Worm (Caenorhabditis elegans) whole organism, L3 larva: ENCODE measurements around the gene C02F12.8.

ENCODE experiments used
- R02D3.7 ChIP-seq: fragments of 150-350 bp; optimal IDR thresholded peaks from 2 replicates; lab custom pipeline; 2014; ENCODE audit warnings: missing biosample characterization, missing genetic modification characterization
- ZK546.5 ChIP-seq: sonication (generic microtip); optimal IDR thresholded peaks from 2 replicates; lab custom pipeline; 2017; ENCODE audit warnings: missing biosample characterization, missing genetic modification characterization
- aly-2 ChIP-seq: fragments of 150-350 bp; optimal IDR thresholded peaks from 2 replicates; lab custom pipeline; 2014; ENCODE audit warnings: missing biosample characterization, missing genetic modification characterization
- ama-1 ChIP-seq: fragments of 150-350 bp; optimal IDR thresholded peaks from 2 replicates; lab custom pipeline; 2018
- ceh-16 ChIP-seq: sonication (generic microtip); optimal IDR thresholded peaks from 2 replicates; lab custom pipeline; 2017; ENCODE audit warnings: missing biosample characterization, missing genetic modification characterization
- ceh-82 ChIP-seq: fragments of 150-350 bp; optimal IDR thresholded peaks from 2 replicates; lab custom pipeline; 2014; ENCODE audit warnings: missing biosample characterization, missing genetic modification characterization
- daf-12 ChIP-seq: fragments of 150-350 bp; optimal IDR thresholded peaks from 2 replicates; lab custom pipeline; 2014; ENCODE audit warnings: missing biosample characterization, missing genetic modification reagents, missing genetic modification characterization
- egl-27 ChIP-seq: sonication (generic microtip); optimal IDR thresholded peaks from 4 replicates; lab custom pipeline; 2017; ENCODE audit warnings: missing biosample characterization, missing genetic modification reagents, missing genetic modification characterization
- egl-5 ChIP-seq: fragments of 150-350 bp; optimal IDR thresholded peaks from 2 replicates; lab custom pipeline; 2017; ENCODE audit warnings: missing biosample characterization, missing genetic modification reagents, missing genetic modification characterization, inconsistent platforms
- elt-2 ChIP-seq: sonication (generic microtip); optimal IDR thresholded peaks from 2 replicates; lab custom pipeline; 2016; ENCODE audit warnings: missing genetic modification reagents, mild to moderate bottlenecking, missing genetic modification characterization, missing compliant biosample characterization
- elt-3 ChIP-seq, 3 experiments: fragments of 150-350 bp in 1 of 3; sonication (generic microtip) in 2 of 3; optimal IDR thresholded peaks; 2 replicates in 2 of 3; 4 replicates in 1 of 3; lab custom pipeline; 2014 to 2017; ENCODE audit warnings: missing biosample characterization in 3 of 3, missing genetic modification characterization in 3 of 3
- fkh-10 ChIP-seq: sonication (generic microtip); optimal IDR thresholded peaks from 2 replicates; lab custom pipeline; 2017; ENCODE audit warnings: missing biosample characterization, missing genetic modification reagents, missing genetic modification characterization
- fkh-2 ChIP-seq: fragments of 150-350 bp; optimal IDR thresholded peaks from 2 replicates; lab custom pipeline; 2014; ENCODE audit warnings: missing biosample characterization, missing genetic modification reagents, missing genetic modification characterization
- fos-1 ChIP-seq: fragments of 150-350 bp; optimal IDR thresholded peaks from 2 replicates; lab custom pipeline; 2014; ENCODE audit warnings: missing biosample characterization, missing genetic modification characterization
- hmg-11 ChIP-seq: sonication (generic microtip); optimal IDR thresholded peaks from 2 replicates; lab custom pipeline; 2016; ENCODE audit warnings: missing genetic modification characterization, missing compliant biosample characterization
- jun-1 ChIP-seq: fragments of 150-350 bp; optimal IDR thresholded peaks from 2 replicates; lab custom pipeline; 2014; ENCODE audit warnings: missing biosample characterization, missing genetic modification reagents, missing genetic modification characterization
- lin-39 ChIP-seq: fragments of 150-350 bp; optimal IDR thresholded peaks from 2 replicates; lab custom pipeline; 2018; ENCODE audit warnings: missing biosample characterization, missing genetic modification reagents, missing genetic modification characterization
- lsy-12 ChIP-seq: sonication (generic microtip); optimal IDR thresholded peaks from 2 replicates; lab custom pipeline; 2016; ENCODE audit warnings: mild to moderate bottlenecking, missing genetic modification characterization, missing compliant biosample characterization
- nfya-1 ChIP-seq: sonication (generic microtip); optimal IDR thresholded peaks from 2 replicates; lab custom pipeline; 2017; ENCODE audit warnings: missing genetic modification characterization, mild to moderate bottlenecking, missing compliant biosample characterization, antibody characterized with exemption, moderate library complexity; ENCODE audit not compliant: insufficient read depth
- nhr-12 ChIP-seq: fragments of 150-350 bp; optimal IDR thresholded peaks from 2 replicates; lab custom pipeline; 2014; ENCODE audit warnings: missing biosample characterization, missing genetic modification characterization
- nhr-23 ChIP-seq: fragments of 150-350 bp; optimal IDR thresholded peaks from 2 replicates; lab custom pipeline; 2014; ENCODE audit warnings: missing biosample characterization, missing genetic modification reagents, missing genetic modification characterization
- nhr-237 ChIP-seq: fragments of 150-350 bp; optimal IDR thresholded peaks from 2 replicates; lab custom pipeline; 2014; ENCODE audit warnings: missing biosample characterization, missing genetic modification characterization
- nhr-25 ChIP-seq: sonication (generic microtip); optimal IDR thresholded peaks from 2 replicates; lab custom pipeline; 2017; ENCODE audit warnings: missing biosample characterization, missing genetic modification characterization
- nhr-43 ChIP-seq: sonication (generic microtip); optimal IDR thresholded peaks from 2 replicates; lab custom pipeline; 2016; ENCODE audit warnings: mild to moderate bottlenecking, missing genetic modification characterization, missing compliant biosample characterization; ENCODE audit not compliant: poor library complexity, severe bottlenecking
- nhr-67 ChIP-seq: fragments of 150-350 bp; optimal IDR thresholded peaks from 2 replicates; lab custom pipeline; 2014; ENCODE audit warnings: missing biosample characterization, missing genetic modification characterization
- nhr-76 ChIP-seq: fragments of 150-350 bp; sonication (generic microtip); optimal IDR thresholded peaks from 5 replicates; lab custom pipeline; 2014; ENCODE audit warnings: missing biosample characterization, missing genetic modification characterization
- pha-4 ChIP-seq: fragments of 150-350 bp; optimal IDR thresholded peaks from 2 replicates; lab custom pipeline; 2014; ENCODE audit warnings: missing biosample characterization, missing genetic modification reagents, missing genetic modification characterization
- pqm-1 ChIP-seq: fragments of 150-350 bp; optimal IDR thresholded peaks from 2 replicates; lab custom pipeline; 2017; ENCODE audit warnings: missing biosample characterization, missing genetic modification characterization, inconsistent platforms
- sea-2 ChIP-seq: fragments of 150-350 bp; sonication (generic microtip); optimal IDR thresholded peaks from 4 replicates; lab custom pipeline; 2014; ENCODE audit warnings: missing biosample characterization, missing genetic modification reagents, missing genetic modification characterization
- skn-1 ChIP-seq: fragments of 150-350 bp; optimal IDR thresholded peaks from 2 replicates; lab custom pipeline; 2014; ENCODE audit warnings: missing biosample characterization, missing genetic modification characterization
- snpc-4 ChIP-seq: fragments of 150-350 bp; optimal IDR thresholded peaks from 2 replicates; lab custom pipeline; 2014; ENCODE audit warnings: missing biosample characterization, missing genetic modification characterization
- tbx-2 ChIP-seq: sonication (generic microtip); optimal IDR thresholded peaks from 2 replicates; lab custom pipeline; 2016; ENCODE audit warnings: mild to moderate bottlenecking, missing genetic modification characterization, missing compliant biosample characterization
- unc-39 ChIP-seq: sonication (generic microtip); optimal IDR thresholded peaks from 4 replicates; lab custom pipeline; 2017; ENCODE audit warnings: missing biosample characterization, missing genetic modification characterization
- unc-62 ChIP-seq: fragments of 150-350 bp; sonication (generic microtip); optimal IDR thresholded peaks from 4 replicates; lab custom pipeline; 2014; ENCODE audit warnings: missing biosample characterization, missing genetic modification reagents, missing genetic modification characterization
- ztf-11 ChIP-seq: fragments of 150-350 bp; optimal IDR thresholded peaks from 2 replicates; lab custom pipeline; 2014; ENCODE audit warnings: missing biosample characterization, missing genetic modification characterization
- ztf-4 ChIP-seq: fragments of 150-350 bp; optimal IDR thresholded peaks from 2 replicates; lab custom pipeline; 2014; ENCODE audit warnings: missing biosample characterization, missing genetic modification characterization

The C02F12.8 gene

ce11 chrX:3693138-3693537 is at the start of gene C02F12.8:
Gene C02F12.8 (minus strand): TSS chrX:3693238.
- TF ChIP-seq pqm-1 (tag; lab: Kevin White, UChicago) (no peak), lsy-12 (tag; lab: Kevin White, UChicago) (no peak), tbx-2 (tag; lab: Kevin White, UChicago) (no peak), nhr-76 (tag; lab: Kevin White, UChicago) (no peak), elt-2 (tag; lab: Kevin White, UChicago) (no peak), unc-39 (tag; lab: Kevin White, UChicago) (no peak), fos-1 (tag; lab: Kevin White, UChicago) (no peak), skn-1 (no peak), nhr-237 (tag; lab: Kevin White, UChicago) (no peak), unc-62 (GFP tag; lab: Kevin White, UChicago) (no peak), jun-1 (no peak), ceh-16 (tag; lab: Kevin White, UChicago) (no peak), lin-39 (tag; lab: Kevin White, UChicago) (no peak), hmg-11 (tag; lab: Kevin White, UChicago) (no peak), ceh-82 (no peak), nhr-12 (no peak), snpc-4 (tag; lab: Kevin White, UChicago) (no peak), fkh-2 (no peak), R02D3.7 (tag; lab: Kevin White, UChicago) (no peak)
- TF ChIP-seq, all 47 proteins: peak for 0

ce11 chrX:3742223-3742622 is 49.2 kb upstream of the C02F12.8 start, which contains the start of gene fkh-2:
Gene fkh-2 (minus strand): TSS chrX:3742323.
- no peak for TF ChIP-seq pqm-1 (tag; lab: Kevin White, UChicago)
- no peak for TF ChIP-seq daf-12 (tag; lab: Kevin White, UChicago)
- no peak for TF ChIP-seq ceh-82
- TF ChIP-seq jun-1, result no peak
- TF ChIP-seq hmg-11 (tag; lab: Kevin White, UChicago), result no peak
- TF ChIP-seq lin-39 (tag; lab: Kevin White, UChicago), result no peak
- TF ChIP-seq aly-2 (tag; lab: Kevin White, UChicago), result no peak
- TF ChIP-seq ZK546.5, result no peak
- no peak for TF ChIP-seq egl-27 (tag; lab: Kevin White, UChicago)
- no peak for TF ChIP-seq R02D3.7 (tag; lab: Kevin White, UChicago)
- TF ChIP-seq unc-62 (GFP tag; lab: Kevin White, UChicago), result no peak
- TF ChIP-seq, all 47 proteins: peak for 0

- no peak for TF ChIP-seq nhr-25 (tag; lab: Kevin White, UChicago)
- TF ChIP-seq ceh-16 (tag; lab: Kevin White, UChicago), result no peak
- no peak for TF ChIP-seq snpc-4 (tag; lab: Kevin White, UChicago)
- TF ChIP-seq nhr-12, result no peak
- no peak for TF ChIP-seq nhr-23
- TF ChIP-seq ama-1 (lab: Kevin White, UChicago), result no peak
- TF ChIP-seq aly-2 (tag; lab: Kevin White, UChicago), result no peak
- no peak for TF ChIP-seq fkh-10 (GFP tag; lab: Kevin White, UChicago)
- TF ChIP-seq ceh-82, result no peak
- no peak for TF ChIP-seq nhr-237 (tag; lab: Kevin White, UChicago)
- TF ChIP-seq elt-3 (tag; optimal IDR thresholded peaks at IDR 0.05; lab: Kevin White, UChicago), result no peak
These were observed 45.6 kb upstream of the C02F12.8 start for ce11 chrX:3738617-3739016.

ce11 chrX:3733732-3734131 is 40.7 kb upstream of the C02F12.8 start, which contains the start of gene tag-18:
Gene tag-18 (minus strand): TSS chrX:3734036.
- TF ChIP-seq ztf-4 (no peak), fkh-2 (no peak), nhr-43 (tag; lab: Kevin White, UChicago) (no peak), ztf-11 (no peak), nfya-1 (tag; lab: Kevin White, UChicago) (no peak), egl-27 (tag; lab: Kevin White, UChicago) (no peak), nhr-12 (no peak), fos-1 (tag; lab: Kevin White, UChicago) (no peak), aly-2 (tag; lab: Kevin White, UChicago) (no peak), pqm-1 (tag; lab: Kevin White, UChicago) (no peak), ama-1 (lab: Kevin White, UChicago) (no peak), pha-4 (tag; lab: Kevin White, UChicago) (no peak), elt-2 (tag; lab: Kevin White, UChicago) (no peak), nhr-67 (tag; lab: Kevin White, UChicago) (no peak), sea-2 (GFP tag; lab: Kevin White, UChicago) (no peak), egl-5 (tag; lab: Kevin White, UChicago) (no peak), unc-39 (tag; lab: Kevin White, UChicago) (no peak)
- TF ChIP-seq, all 47 proteins: peak for 0
